Worm (Caenorhabditis elegans) whole organism, mixed stage, embryonic: ENCODE results near the gene F32H5.1.
A peak's percentile ranks its signal among the peaks of the same experiment; 100 is the strongest.

Experiments used
- M03D4.4 ChIP-seq: sonication (generic microtip); optimal IDR thresholded peaks from 2 replicates; lab custom pipeline; 2017; ENCODE audit warnings: mild to moderate bottlenecking, missing genetic modification characterization, missing compliant biosample characterization
- bed-3 ChIP-seq: fragments of 200-800 bp; sonication (Bioruptor generic); optimal IDR thresholded peaks from 3 replicates; lab custom pipeline; 2018; ENCODE audit warnings: mild to moderate bottlenecking, missing genetic modification characterization, moderate library complexity, missing compliant biosample characterization
- blmp-1 ChIP-seq: fragments of 150-350 bp; optimal IDR thresholded peaks from 2 replicates; lab custom pipeline; 2014; ENCODE audit warnings: missing biosample characterization, missing genetic modification characterization
- ceh-39 ChIP-seq: fragments of 150-350 bp; optimal IDR thresholded peaks from 2 replicates; lab custom pipeline; 2014; ENCODE audit warnings: missing biosample characterization, missing genetic modification characterization
- ceh-43 ChIP-seq: fragments of 200-800 bp; sonication (Bioruptor generic); optimal IDR thresholded peaks from 2 replicates; lab custom pipeline; 2018; ENCODE audit warnings: mild to moderate bottlenecking, missing genetic modification characterization, moderate library complexity, missing compliant biosample characterization
- ceh-83 ChIP-seq: fragments of 200-800 bp; sonication (Bioruptor generic); optimal IDR thresholded peaks from 2 replicates; lab custom pipeline; 2018; ENCODE audit warnings: mild to moderate bottlenecking, missing genetic modification characterization, missing compliant biosample characterization
- ces-1 ChIP-seq: fragments of 150-350 bp; optimal IDR thresholded peaks from 2 replicates; lab custom pipeline; 2014; ENCODE audit warnings: missing biosample characterization, missing genetic modification reagents, missing genetic modification characterization
- cnd-1 ChIP-seq: fragments of 200-800 bp; sonication (Bioruptor generic); optimal IDR thresholded peaks from 2 replicates; lab custom pipeline; 2018; ENCODE audit warnings: mild to moderate bottlenecking, missing genetic modification characterization, missing compliant biosample characterization
- drap-1 ChIP-seq: fragments of 200-800 bp; sonication (Bioruptor generic); optimal IDR thresholded peaks from 3 replicates; lab custom pipeline; 2018; ENCODE audit warnings: mild to moderate bottlenecking, missing genetic modification characterization, missing compliant biosample characterization
- elt-1 ChIP-seq: sonication (generic microtip); optimal IDR thresholded peaks from 2 replicates; lab custom pipeline; 2017; ENCODE audit warnings: missing genetic modification characterization, mild to moderate bottlenecking, missing compliant biosample characterization, antibody characterized with exemption, moderate library complexity, borderline replicate concordance; ENCODE audit not compliant: insufficient read depth
- elt-3 ChIP-seq: fragments of 150-350 bp; optimal IDR thresholded peaks from 2 replicates; lab custom pipeline; 2014; ENCODE audit warnings: missing biosample characterization, missing genetic modification characterization
- flh-1 ChIP-seq: fragments of 200-800 bp; sonication (Bioruptor generic); optimal IDR thresholded peaks from 2 replicates; lab custom pipeline; 2018; ENCODE audit warnings: mild to moderate bottlenecking, missing genetic modification characterization, moderate library complexity, missing compliant biosample characterization
- ham-2 ChIP-seq: fragments of 200-800 bp; sonication (Bioruptor generic); optimal IDR thresholded peaks from 2 replicates; lab custom pipeline; 2018; ENCODE audit warnings: mild to moderate bottlenecking, missing genetic modification characterization, missing compliant biosample characterization
- lin-13 ChIP-seq: fragments of 150-350 bp; optimal IDR thresholded peaks from 2 replicates; lab custom pipeline; 2014; ENCODE audit warnings: missing biosample characterization, missing genetic modification characterization
- lin-32 ChIP-seq: fragments of 200-800 bp; sonication (Bioruptor generic); optimal IDR thresholded peaks from 2 replicates; lab custom pipeline; 2018; ENCODE audit warnings: mild to moderate bottlenecking, missing genetic modification characterization, missing compliant biosample characterization
- lsy-2 ChIP-seq: fragments of 150-350 bp; optimal IDR thresholded peaks from 2 replicates; lab custom pipeline; 2014; ENCODE audit warnings: missing biosample characterization, missing genetic modification characterization
- mab-5 ChIP-seq: fragments of 150-350 bp; optimal IDR thresholded peaks from 2 replicates; lab custom pipeline; 2014; ENCODE audit warnings: missing biosample characterization, missing genetic modification characterization
- mls-2 ChIP-seq: sonication (generic microtip); optimal IDR thresholded peaks from 2 replicates; lab custom pipeline; 2016; ENCODE audit warnings: mild to moderate bottlenecking, missing genetic modification characterization, moderate library complexity, missing compliant biosample characterization
- nhr-12 ChIP-seq: fragments of 150-350 bp; optimal IDR thresholded peaks from 2 replicates; lab custom pipeline; 2014; ENCODE audit warnings: missing biosample characterization, missing genetic modification characterization
- nhr-2 ChIP-seq: fragments of 150-350 bp; optimal IDR thresholded peaks from 2 replicates; lab custom pipeline; 2014; ENCODE audit warnings: missing biosample characterization, missing genetic modification characterization
- nhr-237 ChIP-seq: fragments of 150-350 bp; optimal IDR thresholded peaks from 2 replicates; lab custom pipeline; 2014; ENCODE audit warnings: missing biosample characterization, missing genetic modification characterization
- nhr-28 ChIP-seq: fragments of 150-350 bp; optimal IDR thresholded peaks from 2 replicates; lab custom pipeline; 2014; ENCODE audit warnings: missing biosample characterization, missing genetic modification characterization
- nhr-76 ChIP-seq: sonication (generic microtip); optimal IDR thresholded peaks from 2 replicates; lab custom pipeline; 2017; ENCODE audit warnings: missing biosample characterization, missing genetic modification characterization
- pha-4 ChIP-seq: fragments of 150-350 bp; optimal IDR thresholded peaks from 2 replicates; lab custom pipeline; 2018; ENCODE audit warnings: missing biosample characterization, missing genetic modification reagents, missing genetic modification characterization
- sem-2 ChIP-seq: fragments of 200-800 bp; sonication (Bioruptor generic); optimal IDR thresholded peaks from 2 replicates; lab custom pipeline; 2018; ENCODE audit warnings: mild to moderate bottlenecking, missing genetic modification characterization, missing compliant biosample characterization
- sptf-1 ChIP-seq: sonication (generic microtip); optimal IDR thresholded peaks from 2 replicates; lab custom pipeline; 2017; ENCODE audit warnings: mild to moderate bottlenecking, missing genetic modification characterization, moderate library complexity, missing compliant biosample characterization
- tbx-8 ChIP-seq: fragments of 200-800 bp; sonication (Bioruptor generic); optimal IDR thresholded peaks from 2 replicates; lab custom pipeline; 2018; ENCODE audit warnings: mild to moderate bottlenecking, missing genetic modification characterization, moderate library complexity, missing compliant biosample characterization
- unc-120 ChIP-seq: sonication (generic microtip); optimal IDR thresholded peaks from 2 replicates; lab custom pipeline; 2017; ENCODE audit warnings: missing genetic modification characterization, missing compliant biosample characterization; ENCODE audit not compliant: poor library complexity, severe bottlenecking
- unc-39 ChIP-seq: fragments of 150-350 bp; optimal IDR thresholded peaks from 2 replicates; lab custom pipeline; 2014; ENCODE audit warnings: missing biosample characterization, missing genetic modification characterization
- zip-8 ChIP-seq: fragments of 150-350 bp; optimal IDR thresholded peaks from 2 replicates; lab custom pipeline; 2014; ENCODE audit warnings: missing biosample characterization, missing genetic modification characterization
- ztf-11 ChIP-seq: fragments of 150-350 bp; optimal IDR thresholded peaks from 2 replicates; lab custom pipeline; 2014; ENCODE audit warnings: missing biosample characterization, missing genetic modification characterization

The F32H5.1 gene

DNA sequence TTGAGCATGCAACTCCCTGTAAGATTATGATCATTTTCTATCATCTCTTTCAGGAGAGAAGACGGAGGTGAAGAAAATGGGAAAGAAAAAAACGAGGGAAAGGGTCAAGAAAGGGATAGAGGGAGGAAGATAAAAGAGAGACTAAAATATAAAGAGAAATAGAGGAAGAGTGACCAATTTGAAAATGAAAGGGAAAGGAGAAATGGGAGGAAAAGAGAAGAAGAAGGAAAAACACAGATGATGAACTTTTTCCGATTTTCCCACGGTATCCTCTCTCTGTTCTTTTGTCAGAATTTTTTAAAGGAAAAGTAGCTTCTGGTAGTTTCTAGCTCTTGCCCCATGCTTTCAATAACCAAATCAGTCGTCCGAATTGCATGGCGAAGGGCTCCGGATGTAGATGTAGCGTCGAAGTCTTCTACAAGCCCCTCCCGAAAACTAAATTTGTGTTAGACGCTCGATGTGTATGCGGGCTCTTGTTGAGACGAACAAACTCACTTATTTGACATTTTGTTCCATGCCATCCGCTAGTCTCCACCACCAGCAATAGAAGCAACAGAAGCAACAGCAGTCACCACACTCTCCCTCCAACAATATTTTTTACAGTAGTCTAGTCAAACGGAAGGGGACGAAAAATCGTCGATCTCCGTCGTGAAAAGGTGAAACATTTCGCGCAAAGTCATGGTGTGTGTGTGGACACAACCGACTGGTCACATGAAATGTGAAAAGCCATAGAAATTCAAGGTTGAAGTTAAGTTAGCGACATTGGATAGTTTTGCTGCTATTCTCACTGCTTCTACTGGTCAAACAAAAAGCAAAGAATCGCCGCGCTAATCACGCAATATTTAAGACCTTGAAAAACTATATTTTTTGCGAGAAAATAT is 33.8 kb upstream of the F32H5.1 start, which contains the start of gene somi-1:
TSS of gene somi-1 (minus strand) at position 18 of the 881 bp plus-strand sequence.
- TF ChIP-seq nhr-237 (tag; lab: Kevin White, UChicago) (no peak), elt-1 (tag; lab: Kevin White, UChicago) (no peak), sptf-1 (tag; lab: Kevin White, UChicago) (no peak), ces-1 (GFP tag; lab: Kevin White, UChicago) (peak; percentile 97), nhr-76 (tag; lab: Kevin White, UChicago) (no peak), unc-120 (peak; percentile 26), mab-5 (tag; lab: Kevin White, UChicago) (no peak), drap-1 (GFP tag; lab: Kevin White, UChicago) (no peak), nhr-28 (tag; lab: Kevin White, UChicago) (no peak), ceh-43 (no peak), elt-3 (no peak), zip-8 (tag; lab: Kevin White, UChicago) (no peak), M03D4.4 (tag; lab: Kevin White, UChicago) (no peak), ztf-11 (no peak), cnd-1 (tag; lab: Kevin White, UChicago) (no peak), ceh-83 (no peak), tbx-8 (no peak), ceh-39 (tag; lab: Kevin White, UChicago) (no peak), lin-13 (no peak), pha-4 (no peak), blmp-1 (peak; percentile 88), nhr-12 (tag; lab: Kevin White, UChicago) (no peak), mls-2 (tag; lab: Kevin White, UChicago) (no peak), bed-3 (GFP tag; lab: Kevin White, UChicago) (no peak), ham-2 (GFP tag; lab: Kevin White, UChicago) (no peak), flh-1 (GFP tag; lab: Kevin White, UChicago) (no peak)

DNA sequence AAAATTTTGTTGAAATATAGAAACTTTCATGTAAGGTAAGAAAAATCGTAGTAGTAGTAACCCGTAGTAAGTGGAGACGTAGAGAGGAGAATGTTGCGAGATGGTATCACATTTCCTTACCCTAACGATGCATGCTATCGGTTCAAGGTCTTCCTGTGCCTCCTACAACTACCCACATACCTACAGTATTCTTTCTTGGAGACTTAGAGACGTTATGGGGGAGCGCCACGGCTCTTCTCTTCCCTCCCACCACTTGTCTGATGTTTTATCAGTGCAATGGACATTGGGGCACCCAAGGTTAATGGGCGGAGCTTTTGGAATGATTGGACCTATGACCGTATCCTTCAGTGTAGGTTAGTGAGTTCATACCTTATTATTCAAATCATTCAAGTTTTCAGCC is 33.1 kb upstream of the F32H5.1 start:
- no peak for TF ChIP-seq ztf-11
- TF ChIP-seq lin-32 (GFP tag; lab: Kevin White, UChicago) = no peak
- no peak for TF ChIP-seq nhr-237 (tag; lab: Kevin White, UChicago)
- TF ChIP-seq elt-3 = no peak
- no peak for TF ChIP-seq pha-4
- peak; percentile 22 for TF ChIP-seq ham-2 (GFP tag; lab: Kevin White, UChicago)
- TF ChIP-seq cnd-1 (tag; lab: Kevin White, UChicago) = no peak
- TF ChIP-seq drap-1 (GFP tag; lab: Kevin White, UChicago) = no peak
- TF ChIP-seq lsy-2 (tag; lab: Kevin White, UChicago) = peak; percentile 16
- TF ChIP-seq sem-2 = no peak
- TF ChIP-seq ceh-43 = no peak
- no peak for TF ChIP-seq zip-8 (tag; lab: Kevin White, UChicago)
- TF ChIP-seq unc-39 (tag; lab: Kevin White, UChicago) = no peak
- TF ChIP-seq tbx-8 = no peak

DNA sequence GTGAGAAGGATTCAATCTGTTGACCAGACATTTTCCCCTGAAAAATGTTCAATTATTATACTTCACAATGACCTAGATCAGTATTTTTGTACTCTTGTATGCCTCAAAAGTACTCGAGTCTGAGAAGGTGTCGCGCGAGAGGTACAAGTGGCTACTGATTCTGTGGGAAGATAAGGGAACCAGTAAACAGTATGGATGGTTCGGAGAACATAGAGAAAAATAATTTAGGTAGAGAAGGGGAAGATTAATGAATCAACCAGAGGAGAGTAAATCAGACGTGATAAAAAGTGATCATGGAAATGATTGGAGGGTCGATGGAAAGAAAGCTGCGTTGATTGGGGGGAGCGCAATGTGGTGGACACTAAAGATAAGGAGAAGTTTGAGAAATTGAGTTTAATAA is 31.6 kb upstream of the F32H5.1 start:
- TF ChIP-seq elt-1 (tag; lab: Kevin White, UChicago) (peak; percentile 78), nhr-2 (tag; lab: Kevin White, UChicago) (no peak), nhr-28 (tag; lab: Kevin White, UChicago) (no peak), ceh-43 (no peak), ztf-11 (no peak)

DNA sequence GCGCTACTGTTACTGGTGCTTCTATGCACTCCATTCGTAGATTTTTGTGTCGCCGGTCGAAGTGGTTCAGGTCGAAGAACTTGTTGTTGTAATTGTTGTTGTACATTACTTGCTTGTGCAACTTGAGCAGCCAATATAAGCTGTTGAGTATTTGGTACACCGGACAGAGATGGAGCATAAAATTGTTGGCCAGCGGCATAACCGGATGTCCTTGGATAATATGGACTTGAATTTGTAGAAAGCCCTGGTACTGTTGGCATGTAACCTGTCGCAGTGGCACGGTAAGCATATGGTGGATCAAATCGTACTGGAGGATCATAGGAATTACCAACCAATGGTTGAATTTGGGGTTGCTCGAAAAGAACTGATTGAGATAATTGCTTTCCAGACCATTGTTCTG is 31.1 kb upstream of the F32H5.1 start:
- TF ChIP-seq unc-120 (no peak), elt-3 (no peak), nhr-76 (tag; lab: Kevin White, UChicago) (no peak), pha-4 (no peak), blmp-1 (no peak), nhr-2 (tag; lab: Kevin White, UChicago) (no peak), flh-1 (GFP tag; lab: Kevin White, UChicago) (no peak), tbx-8 (no peak), ztf-11 (no peak), drap-1 (GFP tag; lab: Kevin White, UChicago) (no peak), mab-5 (tag; lab: Kevin White, UChicago) (no peak)
- TF ChIP-seq, all 35 proteins: peak for 0
